Fruit fly (Drosophila melanogaster) whole organism, prepupa: ENCODE measurements around the gene tank.

Experiments used
- CG10631 ChIP-seq: fragments of 200-800 bp; sonication (Bioruptor generic); optimal IDR thresholded peaks from 2 replicates; lab custom pipeline; 2016; ENCODE audit warnings: missing biosample characterization, missing genetic modification characterization
- CG10669 ChIP-seq: fragments of 200-800 bp; sonication (Bioruptor generic); optimal IDR thresholded peaks from 3 replicates; lab custom pipeline; 2018; ENCODE audit warnings: missing biosample characterization, mild to moderate bottlenecking, missing genetic modification characterization, moderate library complexity
- CG11294 ChIP-seq: fragments of 200-800 bp; sonication (Bioruptor generic); IDR thresholded peaks from 2 replicates; pipeline ENCODE4 v1.3.6; 2022; ENCODE audit warnings: missing biosample characterization, missing genetic modification characterization
- CG11762 ChIP-seq: fragments of 200-800 bp; sonication (Bioruptor generic); optimal IDR thresholded peaks from 3 replicates; lab custom pipeline; 2016; ENCODE audit warnings: missing biosample characterization, missing genetic modification characterization; ENCODE audit not compliant: insufficient read depth
- CG11902 ChIP-seq: fragments of 200-800 bp; sonication (Bioruptor generic); optimal IDR thresholded peaks from 3 replicates; lab custom pipeline; 2016; ENCODE audit warnings: missing biosample characterization, missing genetic modification characterization
- CG15336 ChIP-seq: fragments of 200-800 bp; sonication (Bioruptor generic); IDR thresholded peaks from 2 replicates; pipeline ENCODE4 v1.3.6; 2022; ENCODE audit warnings: missing biosample characterization, missing genetic modification characterization
- CG1621 ChIP-seq: fragments of 200-800 bp; sonication (Bioruptor generic); optimal IDR thresholded peaks from 3 replicates; lab custom pipeline; 2018; ENCODE audit warnings: missing biosample characterization, mild to moderate bottlenecking, missing genetic modification characterization
- CG16779 ChIP-seq: fragments of 200-800 bp; sonication (Bioruptor generic); optimal IDR thresholded peaks from 3 replicates; lab custom pipeline; 2017; ENCODE audit warnings: missing biosample characterization, mild to moderate bottlenecking, missing genetic modification characterization
- CG3032 ChIP-seq: fragments of 200-800 bp; optimal IDR thresholded peaks from 2 replicates; lab custom pipeline; 2019; ENCODE audit warnings: missing biosample characterization, mild to moderate bottlenecking, missing genetic modification characterization, moderate library complexity
- CG32006 ChIP-seq: fragments of 200-800 bp; sonication (Bioruptor generic); optimal IDR thresholded peaks from 3 replicates; lab custom pipeline; 2017; ENCODE audit warnings: missing biosample characterization, mild to moderate bottlenecking, missing genetic modification characterization
- CG34406 ChIP-seq: fragments of 200-800 bp; sonication (Bioruptor generic); optimal IDR thresholded peaks from 3 replicates; lab custom pipeline; 2016; ENCODE audit warnings: missing biosample characterization, missing genetic modification characterization
- CG3919 ChIP-seq: fragments of 200-800 bp; sonication (Bioruptor generic); optimal IDR thresholded peaks from 3 replicates; lab custom pipeline; 2016; ENCODE audit warnings: missing biosample characterization, missing genetic modification characterization
- CG4318 ChIP-seq: fragments of 200-800 bp; sonication (Bioruptor generic); optimal IDR thresholded peaks from 3 replicates; lab custom pipeline; 2017; ENCODE audit warnings: missing biosample characterization, mild to moderate bottlenecking, missing genetic modification characterization
- CG6163 ChIP-seq: fragments of 200-800 bp; sonication (Bioruptor generic); IDR thresholded peaks from 3 replicates; pipeline ENCODE4 v1.3.6; 2022; ENCODE audit warnings: missing biosample characterization, missing genetic modification characterization
- CG6276 ChIP-seq: fragments of 200-800 bp; sonication (Bioruptor generic); optimal IDR thresholded peaks from 2 replicates; lab custom pipeline; 2017; ENCODE audit warnings: missing biosample characterization, mild to moderate bottlenecking, missing genetic modification characterization
- CG6792 ChIP-seq: fragments of 200-800 bp; sonication (Bioruptor generic); optimal IDR thresholded peaks from 3 replicates; lab custom pipeline; 2016; ENCODE audit warnings: missing biosample characterization, missing genetic modification characterization
- CG6808 ChIP-seq: fragments of 200-800 bp; sonication (Bioruptor generic); optimal IDR thresholded peaks from 3 replicates; lab custom pipeline; 2017; ENCODE audit warnings: missing biosample characterization, missing genetic modification characterization, mild to moderate bottlenecking, moderate library complexity, missing genetic modification reagents
- CG6854 ChIP-seq: fragments of 200-800 bp; sonication (Bioruptor generic); optimal IDR thresholded peaks from 2 replicates; lab custom pipeline; 2017; ENCODE audit warnings: missing biosample characterization, mild to moderate bottlenecking, missing genetic modification characterization
- CG7368 ChIP-seq: fragments of 200-800 bp; sonication (Bioruptor generic); optimal IDR thresholded peaks from 3 replicates; lab custom pipeline; 2016; ENCODE audit warnings: missing biosample characterization, missing genetic modification characterization
- CG8632 ChIP-seq: fragments of 200-800 bp; sonication (Bioruptor generic); optimal IDR thresholded peaks from 3 replicates; lab custom pipeline; 2016; ENCODE audit warnings: missing biosample characterization, missing genetic modification characterization
- CG9139 ChIP-seq: fragments of 200-800 bp; sonication (Bioruptor generic); optimal IDR thresholded peaks from 3 replicates; lab custom pipeline; 2017; ENCODE audit warnings: missing biosample characterization, mild to moderate bottlenecking, missing genetic modification characterization
- Eip75B ChIP-seq: fragments of 200-800 bp; sonication (Bioruptor generic); optimal IDR thresholded peaks from 3 replicates; lab custom pipeline; 2016; ENCODE audit warnings: missing biosample characterization, missing genetic modification characterization
- Eip93F ChIP-seq: fragments of 200-800 bp; sonication (Bioruptor generic); optimal IDR thresholded peaks from 2 replicates; lab custom pipeline; 2016; ENCODE audit warnings: missing biosample characterization, mild to moderate bottlenecking, missing genetic modification characterization
- Ets21C ChIP-seq: fragments of 200-800 bp; sonication (Bioruptor generic); optimal IDR thresholded peaks from 3 replicates; lab custom pipeline; 2016; ENCODE audit warnings: missing biosample characterization, missing genetic modification characterization
- Ets96B ChIP-seq: fragments of 200-800 bp; optimal IDR thresholded peaks from 2 replicates; lab custom pipeline; 2019; ENCODE audit warnings: missing biosample characterization, mild to moderate bottlenecking, missing genetic modification characterization, moderate library complexity
- Gug ChIP-seq: fragments of 200-800 bp; sonication (Bioruptor generic); IDR thresholded peaks from 2 replicates; pipeline ENCODE4 v1.3.6; 2022; ENCODE audit warnings: missing biosample characterization, missing genetic modification characterization
- Hr38 ChIP-seq: sonication (Bioruptor generic); optimal IDR thresholded peaks from 2 replicates; lab custom pipeline; 2016; ENCODE audit warnings: missing biosample characterization, missing genetic modification characterization
- Hr39 ChIP-seq: fragments of 200-800 bp; sonication (Bioruptor generic); optimal IDR thresholded peaks from 2 replicates; lab custom pipeline; 2016; ENCODE audit warnings: missing biosample characterization, missing genetic modification characterization
- Hr4 ChIP-seq: fragments of 200-800 bp; sonication (Bioruptor generic); optimal IDR thresholded peaks from 3 replicates; lab custom pipeline; 2016; ENCODE audit warnings: missing biosample characterization, missing genetic modification characterization
- Met ChIP-seq: fragments of 200-800 bp; sonication (Bioruptor generic); optimal IDR thresholded peaks from 3 replicates; lab custom pipeline; 2016; ENCODE audit warnings: missing biosample characterization, missing genetic modification characterization
- OdsH ChIP-seq: fragments of 200-800 bp; sonication (Bioruptor generic); optimal IDR thresholded peaks from 3 replicates; lab custom pipeline; 2016; ENCODE audit warnings: missing biosample characterization, missing genetic modification characterization
- Smox ChIP-seq: fragments of 200-800 bp; sonication (Bioruptor generic); optimal IDR thresholded peaks from 3 replicates; lab custom pipeline; 2016; ENCODE audit warnings: missing biosample characterization, missing genetic modification characterization
- Sox102F ChIP-seq: fragments of 200-800 bp; sonication (Bioruptor generic); optimal IDR thresholded peaks from 2 replicates; lab custom pipeline; 2016; ENCODE audit warnings: missing biosample characterization, mild to moderate bottlenecking, missing genetic modification characterization
- Sox14 ChIP-seq: fragments of 200-800 bp; sonication (Bioruptor generic); optimal IDR thresholded peaks from 3 replicates; lab custom pipeline; 2016; ENCODE audit warnings: missing biosample characterization, missing genetic modification characterization
- Sox15 ChIP-seq: fragments of 200-800 bp; sonication (Bioruptor generic); optimal IDR thresholded peaks from 3 replicates; lab custom pipeline; 2016; ENCODE audit warnings: missing biosample characterization, missing genetic modification characterization
- achi ChIP-seq: fragments of 200-800 bp; sonication (Bioruptor generic); optimal IDR thresholded peaks from 3 replicates; lab custom pipeline; 2016; ENCODE audit warnings: missing biosample characterization, missing genetic modification characterization
- acj6 ChIP-seq: fragments of 200-800 bp; sonication (Bioruptor generic); optimal IDR thresholded peaks from 3 replicates; lab custom pipeline; 2016; ENCODE audit warnings: missing biosample characterization, missing genetic modification characterization
- cyc ChIP-seq: fragments of 200-800 bp; sonication (Bioruptor generic); optimal IDR thresholded peaks from 3 replicates; lab custom pipeline; 2016; ENCODE audit warnings: missing biosample characterization, missing genetic modification characterization
- dac ChIP-seq: fragments of 200-800 bp; sonication (Bioruptor generic); optimal IDR thresholded peaks from 2 replicates; lab custom pipeline; 2017; ENCODE audit warnings: missing biosample characterization, mild to moderate bottlenecking, missing genetic modification characterization
- dsx ChIP-seq: fragments of 200-800 bp; optimal IDR thresholded peaks from 3 replicates; lab custom pipeline; 2019; ENCODE audit warnings: missing biosample characterization, mild to moderate bottlenecking, missing genetic modification characterization, moderate library complexity; ENCODE audit not compliant: poor library complexity, severe bottlenecking
- eg ChIP-seq: fragments of 200-800 bp; sonication (Bioruptor generic); IDR thresholded peaks from 3 replicates; pipeline ENCODE4 v1.3.6; 2022; ENCODE audit warnings: missing biosample characterization, missing genetic modification characterization
- esn ChIP-seq: fragments of 200-800 bp; sonication (Bioruptor generic); optimal IDR thresholded peaks from 2 replicates; lab custom pipeline; 2016; ENCODE audit warnings: missing biosample characterization, mild to moderate bottlenecking, missing genetic modification characterization, moderate library complexity
- net ChIP-seq: fragments of 200-800 bp; sonication (Bioruptor generic); optimal IDR thresholded peaks from 3 replicates; lab custom pipeline; 2016; ENCODE audit warnings: missing biosample characterization, missing genetic modification characterization
- pdm3 ChIP-seq: fragments of 200-800 bp; sonication (Bioruptor generic); optimal IDR thresholded peaks from 3 replicates; lab custom pipeline; 2016; ENCODE audit warnings: missing biosample characterization, missing genetic modification characterization
- salr ChIP-seq, 2 experiments: fragments of 200-800 bp; sonication (Bioruptor generic); optimal IDR thresholded peaks; 3 replicates each; lab custom pipeline; 2016 to 2018; ENCODE audit warnings: missing biosample characterization in 2 of 2, missing genetic modification characterization in 2 of 2, mild to moderate bottlenecking in 1 of 2
- spab ChIP-seq: fragments of 200-800 bp; sonication (Bioruptor generic); optimal IDR thresholded peaks from 2 replicates; lab custom pipeline; 2017; ENCODE audit warnings: missing biosample characterization, mild to moderate bottlenecking, missing genetic modification characterization, missing genetic modification reagents
- ss ChIP-seq, 2 experiments: fragments of 200-800 bp; sonication (Bioruptor generic); optimal IDR thresholded peaks; 2 replicates in 1 of 2; 3 replicates in 1 of 2; lab custom pipeline; 2017 to 2018; ENCODE audit warnings: mild to moderate bottlenecking in 2 of 2, missing biosample characterization in 2 of 2, missing genetic modification characterization in 2 of 2, moderate library complexity in 1 of 2
- svp ChIP-seq: fragments of 200-800 bp; sonication (Bioruptor generic); peaks from one replicate; lab custom pipeline; 2016; ENCODE audit warnings: missing biosample characterization, missing genetic modification characterization
- topi ChIP-seq: fragments of 200-800 bp; sonication (Bioruptor generic); optimal IDR thresholded peaks from 3 replicates; lab custom pipeline; 2016; ENCODE audit warnings: missing biosample characterization, missing genetic modification characterization
- vri ChIP-seq: fragments of 200-800 bp; sonication (Bioruptor generic); optimal IDR thresholded peaks from 3 replicates; lab custom pipeline; 2016; ENCODE audit warnings: missing biosample characterization, mild to moderate bottlenecking, missing genetic modification characterization

Gene tank

dm6 chr2L:4810697-4811490, 26.9 kb downstream of the tank start:
- peak; percentile 67 for TF ChIP-seq CG6276 (GFP tag; lab: Kevin White, UChicago)
- TF ChIP-seq CG32006 = peak; percentile 85
- TF ChIP-seq CG6854 = no peak
- TF ChIP-seq svp (GFP tag; lab: Kevin White, UChicago) = no peak
- no peak for TF ChIP-seq CG7368
- peak; percentile 72 for TF ChIP-seq Met (GFP tag; lab: Kevin White, UChicago)
- TF ChIP-seq salr (GFP tag; optimal IDR thresholded peaks at IDR 0.05; lab: Kevin White, UChicago) = peak in 1 of 2 experiments; percentile 83
- no peak; the same call in 2 of the 3 replicates for TF ChIP-seq CG6163
- TF ChIP-seq CG8632 = peak; percentile 71
- peak; percentile 58 for TF ChIP-seq CG10669 (GFP tag; lab: Kevin White, UChicago)
- TF ChIP-seq ss (GFP tag; optimal IDR thresholded peaks at IDR 0.05; lab: Kevin White, UChicago) = peak; percentile 39 to 63
- TF ChIP-seq Eip75B = peak; percentile 50
- TF ChIP-seq CG34406 (GFP tag; lab: Kevin White, UChicago) = peak; percentile 57
- peak; percentile 61 for TF ChIP-seq topi
- peak; percentile 76 for TF ChIP-seq CG10631
- peak; percentile 56 for TF ChIP-seq Sox14 (GFP tag; lab: Kevin White, UChicago)
- TF ChIP-seq dac = peak; percentile 7
- TF ChIP-seq Ets96B (tag; lab: Kevin White, UChicago) = peak; percentile 52
- peak; percentile 59 for TF ChIP-seq Hr39 (GFP tag; lab: Kevin White, UChicago)
- no peak for TF ChIP-seq CG1621 (tag; lab: Kevin White, UChicago)
- TF ChIP-seq Hr4 (GFP tag; lab: Kevin White, UChicago) = peak; percentile 64
- TF ChIP-seq CG6792 (GFP tag; lab: Kevin White, UChicago) = peak; percentile 65
- TF ChIP-seq spab (GFP tag; lab: Kevin White, UChicago) = peak; percentile 62
- TF ChIP-seq CG6808 (GFP tag; lab: Kevin White, UChicago) = peak; percentile 77
- TF ChIP-seq CG11762 (GFP tag; lab: Kevin White, UChicago) = peak; percentile 46
- TF ChIP-seq cyc (GFP tag; lab: Kevin White, UChicago) = peak; percentile 49
- no peak for TF ChIP-seq Gug
- TF ChIP-seq Smox (GFP tag; lab: Kevin White, UChicago) = peak; percentile 65
- peak; percentile 64 for TF ChIP-seq pdm3
- peak; percentile 63 for TF ChIP-seq achi (GFP tag; lab: Kevin White, UChicago)
- peak; percentile 62 for TF ChIP-seq acj6 (GFP tag; lab: Kevin White, UChicago)
- peak; percentile 46 for TF ChIP-seq CG11902 (GFP tag; lab: Kevin White, UChicago)
- peak; percentile 38 for TF ChIP-seq Sox102F (GFP tag; lab: Kevin White, UChicago)
- TF ChIP-seq Eip93F = no peak
- peak; percentile 57 for TF ChIP-seq net (GFP tag; lab: Kevin White, UChicago)
- TF ChIP-seq CG16779 (tag; lab: Kevin White, UChicago) = no peak
- peak; percentile 66 for TF ChIP-seq CG15336
- no peak for TF ChIP-seq Hr38 (GFP tag; lab: Kevin White, UChicago)
- TF ChIP-seq dsx (GFP tag; lab: Kevin White, UChicago) = peak; percentile 15
- peak; percentile 61 for TF ChIP-seq CG3919 (GFP tag; lab: Kevin White, UChicago)
- peak; percentile 32 for TF ChIP-seq Sox15
- peak; percentile 69 for TF ChIP-seq CG3032 (tag; lab: Kevin White, UChicago)
- peak; percentile 83 for TF ChIP-seq esn (GFP tag; lab: Kevin White, UChicago)
- peak; percentile 17 for TF ChIP-seq vri
- peak; percentile 69 for TF ChIP-seq CG4318 (GFP tag; lab: Kevin White, UChicago)
- TF ChIP-seq Ets21C (GFP tag; lab: Kevin White, UChicago) = peak; percentile 12
- peak; percentile 70 for TF ChIP-seq OdsH (GFP tag; lab: Kevin White, UChicago)
- peak; percentile 11 for TF ChIP-seq CG9139 (GFP tag; lab: Kevin White, UChicago)
- TF ChIP-seq CG11294 (GFP tag; lab: Robert Waterston, UW) = no peak
- 0 out of 3 replicates have a peak, but pooled peaks have one; percentile 6 for TF ChIP-seq eg (GFP tag; lab: Robert Waterston, UW)
